Worm (Caenorhabditis elegans): ENCODE measurements around the gene eat-4.
A peak's percentile ranks its signal among the peaks of the same experiment; 100 is the strongest.

The eat-4 gene

DNA sequence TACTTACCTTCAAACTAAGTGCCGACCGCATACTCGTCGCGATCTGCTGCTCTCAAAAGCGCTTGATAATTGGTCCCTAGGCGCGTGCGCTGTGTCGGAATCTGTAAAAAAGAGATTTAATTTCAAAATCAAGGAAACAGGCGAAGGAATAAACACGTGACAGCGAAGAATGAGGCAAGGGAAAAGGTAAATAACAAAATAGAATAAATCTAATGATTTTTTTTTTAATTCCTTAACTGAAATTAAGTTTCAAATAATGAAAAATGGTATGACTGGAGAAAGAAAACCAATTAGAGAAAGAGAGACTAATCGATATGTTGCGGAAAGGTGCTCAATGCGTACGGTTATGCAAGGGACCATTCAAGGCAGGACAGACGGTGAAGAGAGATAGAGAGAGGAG lies 27.5 kb upstream of the eat-4 start, which contains the start of gene cya-1:
cya-1 (minus strand) TSS at position 101 of the 400 bp plus-strand sequence.
- TF ChIP-seq sea-1 (GFP tag; conservative IDR thresholded peaks at IDR 0.05): no peak
- TF ChIP-seq tra-4 (tag; optimal IDR thresholded peaks at IDR 0.05): no peak
- TF ChIP-seq B0310.2 (tag; optimal IDR thresholded peaks at IDR 0.05): no peak
- TF ChIP-seq tbx-37 (GFP tag; conservative IDR thresholded peaks at IDR 0.05): no peak
- no peak for TF ChIP-seq tbx-11 (GFP tag; IDR thresholded peaks at IDR 0.05)
- no peak for TF ChIP-seq hmbx-1 (tag; optimal IDR thresholded peaks at IDR 0.05)
- no peak for TF ChIP-seq ceh-13 (GFP tag; optimal IDR thresholded peaks at IDR 0.05)
- TF ChIP-seq F13C5.2 (tag; optimal IDR thresholded peaks at IDR 0.05): no peak

DNA sequence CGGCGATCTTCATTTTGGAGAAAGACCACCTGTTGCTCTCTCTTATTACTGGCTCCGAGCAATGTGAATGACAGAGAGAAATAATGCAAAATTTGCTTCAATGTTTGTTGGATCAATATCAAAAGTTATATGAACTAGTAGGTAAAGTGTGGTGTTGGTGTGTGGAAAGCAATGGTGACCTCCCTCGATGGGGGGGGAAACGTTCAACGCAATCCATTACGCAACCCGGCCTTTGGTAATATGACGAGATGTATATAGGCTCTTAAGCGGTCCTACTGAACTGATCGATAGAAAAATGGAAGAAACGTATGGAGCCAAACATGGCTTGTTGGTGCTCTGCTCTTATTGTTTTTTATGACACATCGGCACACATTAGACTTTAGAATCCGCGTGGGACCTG lies 27.0 kb upstream of the eat-4 start:
- TF ChIP-seq hnd-1 (tag; optimal IDR thresholded peaks at IDR 0.05) (no peak), ceh-36 (tag; optimal IDR thresholded peaks at IDR 0.05) (peak; percentile 16)

DNA sequence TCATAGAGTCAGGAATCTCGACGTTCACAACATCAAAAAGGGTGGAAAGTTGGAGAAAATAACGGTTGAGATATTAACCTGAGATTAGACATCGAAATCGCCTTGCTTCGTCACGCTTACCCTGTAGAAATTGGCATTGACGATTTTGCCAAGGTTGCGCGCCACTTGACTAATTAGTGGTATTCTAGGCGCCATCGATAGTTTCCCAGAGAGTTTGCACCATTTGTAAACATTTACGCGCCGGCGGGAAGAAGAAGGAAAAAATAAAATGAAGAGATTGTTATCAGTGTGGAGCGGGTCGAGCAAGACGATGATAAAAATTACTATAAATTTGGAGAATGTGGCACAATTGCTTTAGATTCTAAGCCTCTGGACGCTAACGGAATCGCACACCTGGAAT lies 26.4 kb upstream of the eat-4 start:
- TF ChIP-seq sea-1 (GFP tag; conservative IDR thresholded peaks at IDR 0.05): no peak
- no peak for TF ChIP-seq hmg-4 (GFP tag; optimal IDR thresholded peaks at IDR 0.05)
- no peak for TF ChIP-seq B0310.2 (tag; optimal IDR thresholded peaks at IDR 0.05)
- no peak for TF ChIP-seq tbx-11 (GFP tag; IDR thresholded peaks at IDR 0.05)
- TF ChIP-seq ets-7 (tag; optimal IDR thresholded peaks at IDR 0.05): no peak
- TF ChIP-seq flt-1 (GFP tag; IDR thresholded peaks at IDR 0.05): no peak

DNA sequence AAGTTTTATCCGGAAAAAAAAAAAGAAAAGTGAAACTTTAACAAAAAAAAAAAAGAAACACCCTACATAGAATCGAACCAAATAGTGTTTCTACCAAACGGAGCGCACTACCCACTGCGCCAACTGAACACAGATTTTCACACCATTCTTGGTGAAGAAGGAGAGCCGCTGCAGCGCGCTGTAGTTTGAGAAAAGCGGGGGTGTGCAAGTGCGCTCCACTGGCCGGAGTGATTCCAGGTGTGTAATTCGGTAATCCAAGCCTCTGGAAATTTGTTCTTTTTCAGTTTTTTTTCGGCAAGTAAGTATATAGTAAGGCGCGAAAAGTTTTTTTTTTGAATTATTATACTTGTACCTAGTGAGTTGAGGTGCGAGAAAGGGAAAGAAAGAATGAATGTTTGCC lies 25.8 kb upstream of the eat-4 start:
- TF ChIP-seq pes-1 (GFP tag; IDR thresholded peaks at IDR 0.05) (peak; percentile 77), tbx-37 (GFP tag; conservative IDR thresholded peaks at IDR 0.05) (0 out of 2 replicates have a peak, but pooled peaks have one; percentile 35), flt-1 (GFP tag; IDR thresholded peaks at IDR 0.05) (peak; percentile 53), scrt-1 (GFP tag; IDR thresholded peaks at IDR 0.05) (peak; percentile 69; the same call in 1 of the 2 replicates)

DNA sequence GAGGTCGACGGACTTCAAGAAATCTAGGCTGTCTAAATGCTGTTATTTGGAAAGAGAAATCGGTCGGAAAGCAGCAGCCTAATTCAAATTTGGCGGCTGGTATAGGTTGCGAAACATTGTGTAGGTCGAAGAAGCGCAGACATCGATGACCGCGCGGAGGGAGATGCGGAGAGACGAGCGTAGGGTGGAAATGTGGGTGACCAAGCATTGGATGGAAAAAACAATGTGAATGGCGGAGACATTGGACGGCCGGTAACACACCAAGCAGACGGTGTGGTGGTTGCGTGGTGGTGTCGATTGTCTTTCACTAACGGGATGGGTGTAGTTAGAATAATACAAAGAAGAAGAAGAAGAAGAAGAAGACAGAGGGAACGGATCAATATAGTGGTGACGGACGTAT lies 24.2 kb upstream of the eat-4 start:
- TF ChIP-seq F13C5.2 (tag; optimal IDR thresholded peaks at IDR 0.05) (peak; percentile 67), hnd-1 (tag; optimal IDR thresholded peaks at IDR 0.05) (no peak), hmg-4 (GFP tag; optimal IDR thresholded peaks at IDR 0.05) (peak; percentile 80), aly-1 (tag; optimal IDR thresholded peaks at IDR 0.05) (peak; percentile 19), tbx-37 (GFP tag; conservative IDR thresholded peaks at IDR 0.05) (no peak), ceh-36 (tag; optimal IDR thresholded peaks at IDR 0.05) (no peak)

DNA sequence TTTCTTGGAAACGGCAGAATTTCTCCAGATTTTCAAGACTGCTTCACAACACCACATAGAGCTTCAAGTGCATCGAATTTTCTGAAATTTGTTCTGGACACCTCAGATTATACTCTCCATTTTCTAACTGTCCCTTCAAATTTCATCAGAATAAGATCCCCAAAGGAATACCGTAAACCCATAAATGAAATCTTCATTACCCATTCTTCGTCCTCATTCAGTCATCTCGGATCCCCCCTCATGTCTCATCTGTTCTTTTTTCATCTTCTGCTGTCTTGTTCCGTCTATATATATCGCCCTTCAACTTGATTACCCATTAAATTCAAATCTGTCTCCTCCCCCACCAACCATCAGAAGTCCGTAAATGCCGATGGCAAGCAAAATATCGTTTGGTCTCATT lies 22.6 kb upstream of the eat-4 start:
- no peak for TF ChIP-seq ceh-36 (tag; optimal IDR thresholded peaks at IDR 0.05)
- no peak for TF ChIP-seq sea-1 (GFP tag; conservative IDR thresholded peaks at IDR 0.05)
- no peak for TF ChIP-seq B0310.2 (tag; optimal IDR thresholded peaks at IDR 0.05)

DNA sequence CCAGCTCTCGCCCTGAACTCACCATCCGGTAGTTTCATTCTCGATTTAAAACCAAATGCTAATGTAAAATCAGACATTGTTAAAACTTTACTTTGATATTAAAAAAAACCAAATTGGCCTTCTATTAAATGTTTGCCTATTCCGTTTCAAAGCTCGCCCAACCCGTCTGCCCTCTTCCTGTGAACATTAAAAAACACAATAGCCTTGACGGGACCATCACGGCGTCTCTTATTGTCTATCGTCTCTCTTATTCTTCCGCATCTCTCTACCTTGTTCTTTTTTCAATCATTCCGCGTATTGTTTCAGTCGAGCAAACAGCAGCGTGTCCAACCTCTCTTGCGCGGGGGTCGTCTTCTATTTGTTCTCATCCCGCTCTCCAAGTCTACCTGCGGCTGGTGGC lies 22.0 kb upstream of the eat-4 start, which contains the start of gene ZK512.1:
ZK512.1 (plus strand) TSS at position 301 of the 400 bp plus-strand sequence.
- TF ChIP-seq hmbx-1 (tag; optimal IDR thresholded peaks at IDR 0.05) (no peak), hmg-4 (GFP tag; optimal IDR thresholded peaks at IDR 0.05) (peak; percentile 23), tbx-37 (GFP tag; conservative IDR thresholded peaks at IDR 0.05) (no peak)

DNA sequence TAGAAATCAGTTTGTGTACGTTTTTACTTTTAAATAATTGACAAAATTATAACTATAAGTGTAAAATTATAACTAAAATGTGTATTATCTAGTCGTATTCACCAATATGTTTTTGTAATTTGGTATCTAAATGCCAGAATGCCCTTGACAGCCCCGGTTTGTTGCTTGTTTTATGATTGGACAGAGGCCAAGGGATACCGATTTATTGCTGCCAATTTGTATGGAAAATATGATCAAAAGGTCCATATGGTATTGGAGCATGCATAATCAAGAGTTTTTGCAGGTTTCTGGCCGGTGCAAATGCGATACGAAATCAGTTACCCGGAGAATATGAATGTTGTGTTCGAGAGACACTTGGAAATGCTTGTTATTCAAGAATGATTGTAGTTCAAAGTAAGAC lies 20.9 kb upstream of the eat-4 start:
- TF ChIP-seq ceh-13 (GFP tag; optimal IDR thresholded peaks at IDR 0.05) (no peak), aly-1 (tag; optimal IDR thresholded peaks at IDR 0.05) (no peak), pes-1 (GFP tag; IDR thresholded peaks at IDR 0.05) (no peak), flt-1 (GFP tag; IDR thresholded peaks at IDR 0.05) (no peak), hmg-4 (GFP tag; optimal IDR thresholded peaks at IDR 0.05) (no peak), tbx-11 (GFP tag; IDR thresholded peaks at IDR 0.05) (no peak), F13C5.2 (tag; optimal IDR thresholded peaks at IDR 0.05) (no peak), ama-1 (optimal IDR thresholded peaks at IDR 0.05) (no peak), tra-4 (tag; optimal IDR thresholded peaks at IDR 0.05) (no peak), ceh-36 (tag; optimal IDR thresholded peaks at IDR 0.05) (no peak)

DNA sequence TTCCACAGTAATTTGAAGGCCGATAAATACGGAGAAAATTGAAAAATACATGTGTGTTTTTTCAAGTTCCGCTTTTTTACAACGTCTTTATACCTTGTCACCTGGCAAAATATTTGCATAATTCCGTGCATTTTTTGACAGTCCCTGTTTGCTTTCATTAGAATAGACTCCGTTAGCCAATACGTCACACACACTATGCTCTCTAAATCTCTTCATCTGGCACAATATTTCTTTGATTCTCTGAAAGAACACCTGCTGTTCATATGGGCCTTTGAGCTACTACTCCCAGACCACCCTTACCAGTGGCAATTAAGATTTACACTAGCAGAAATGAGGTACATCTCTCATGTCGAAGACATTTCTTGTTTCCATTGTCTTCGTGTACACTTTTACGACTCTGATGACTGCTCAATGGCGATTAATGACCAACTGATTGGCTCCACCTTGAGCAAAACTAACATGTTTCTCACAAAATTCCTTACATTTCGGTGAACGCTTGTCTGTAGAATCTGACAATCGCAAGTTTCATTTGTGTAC lies 18.3 kb upstream of the eat-4 start, which contains the start of gene grl-11:
grl-11 (minus strand) TSS at position 51 of the 537 bp plus-strand sequence.
- no peak for TF ChIP-seq pes-1 (GFP tag; IDR thresholded peaks at IDR 0.05)
- no peak for TF ChIP-seq B0310.2 (tag; optimal IDR thresholded peaks at IDR 0.05)
- TF ChIP-seq ama-1 (optimal IDR thresholded peaks at IDR 0.05): no peak
- no peak for TF ChIP-seq F13C5.2 (tag; optimal IDR thresholded peaks at IDR 0.05)
- no peak for TF ChIP-seq aly-1 (tag; optimal IDR thresholded peaks at IDR 0.05)
- no peak for TF ChIP-seq hnd-1 (tag; optimal IDR thresholded peaks at IDR 0.05)
- no peak for TF ChIP-seq tbx-37 (GFP tag; conservative IDR thresholded peaks at IDR 0.05)
- no peak for TF ChIP-seq tbx-11 (GFP tag; IDR thresholded peaks at IDR 0.05)
- TF ChIP-seq sea-1 (GFP tag; conservative IDR thresholded peaks at IDR 0.05): no peak
- no peak for TF ChIP-seq flt-1 (GFP tag; IDR thresholded peaks at IDR 0.05)
- TF ChIP-seq ets-7 (tag; optimal IDR thresholded peaks at IDR 0.05): no peak
- no peak for TF ChIP-seq scrt-1 (GFP tag; IDR thresholded peaks at IDR 0.05)
- no peak for TF ChIP-seq hmg-4 (GFP tag; optimal IDR thresholded peaks at IDR 0.05)
- no peak for TF ChIP-seq ceh-13 (GFP tag; optimal IDR thresholded peaks at IDR 0.05)
- no peak for TF ChIP-seq ceh-36 (tag; optimal IDR thresholded peaks at IDR 0.05)
- no peak for TF ChIP-seq hmbx-1 (tag; optimal IDR thresholded peaks at IDR 0.05)
- no peak for TF ChIP-seq tra-4 (tag; optimal IDR thresholded peaks at IDR 0.05)

All from whole organism, early embryonic.